Worm (Caenorhabditis elegans) whole organism, L4/young adult: ENCODE data around the gene H21P03.10.

Experiments used
- W03F9.2 ChIP-seq: fragments of 150-350 bp; optimal IDR thresholded peaks from 2 replicates; lab custom pipeline; 2014; ENCODE audit warnings: missing biosample characterization, missing genetic modification characterization
- him-1 ChIP-seq: sonication (generic microtip); optimal IDR thresholded peaks from 2 replicates; lab custom pipeline; 2016; ENCODE audit warnings: missing genotype, missing genetic modification reagents, missing genetic modification characterization, missing compliant biosample characterization

DNA sequence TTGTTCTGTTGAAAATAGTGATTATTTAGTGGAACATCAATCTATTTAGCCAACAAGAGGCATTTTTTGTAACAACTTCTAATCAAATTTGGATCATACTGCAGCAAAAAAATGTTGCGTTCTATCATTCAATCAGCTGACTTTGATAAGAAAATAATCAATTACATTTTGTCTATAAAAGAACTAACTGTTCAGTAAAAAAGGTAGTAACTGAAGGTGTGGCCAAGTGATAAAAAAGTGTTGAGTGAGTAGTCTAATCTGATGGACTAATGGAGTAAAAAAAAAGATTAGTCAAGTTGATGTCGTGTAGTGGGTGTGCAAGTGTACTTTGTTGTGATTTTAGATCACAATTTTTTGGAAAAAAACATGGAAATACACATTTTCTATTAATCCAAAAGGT is 8.2 kb upstream of the H21P03.10 start:
- TF ChIP-seq W03F9.2 = no peak
- TF ChIP-seq him-1 = no peak
